Fruit fly (Drosophila melanogaster) whole organism, embryonic: Measurements from ENCODE around the gene Fancl.

Experiments used
- Ada2b ChIP-seq: fragments of 200-800 bp; sonication (Bioruptor generic); IDR thresholded peaks from 2 replicates; pipeline ENCODE4 v1.3.6; 2022; ENCODE audit warnings: missing biosample characterization, missing genetic modification characterization
- B-H1 ChIP-seq: fragments of 200-800 bp; sonication (Bioruptor generic); IDR thresholded peaks from 3 replicates; pipeline ENCODE4 v1.3.6; 2022; ENCODE audit warnings: missing biosample characterization, missing genetic modification characterization
- BEAF-32 ChIP-seq: fragments of 200-800 bp; sonication (Bioruptor generic); optimal IDR thresholded peaks from 3 replicates; lab custom pipeline; 2017; ENCODE audit warnings: missing biosample characterization, missing genetic modification characterization, mild to moderate bottlenecking, moderate library complexity, missing genetic modification reagents
- CG12155 ChIP-seq: fragments of 200-800 bp; sonication (Bioruptor generic); optimal IDR thresholded peaks from 3 replicates; lab custom pipeline; 2016; ENCODE audit warnings: missing biosample characterization, missing genetic modification characterization
- CG12391 ChIP-seq: fragments of 200-800 bp; sonication (Bioruptor generic); optimal IDR thresholded peaks from 3 replicates; lab custom pipeline; 2018; ENCODE audit warnings: missing biosample characterization, mild to moderate bottlenecking, missing genetic modification characterization, moderate library complexity
- CG13287 ChIP-seq: fragments of 200-800 bp; sonication (Bioruptor generic); IDR thresholded peaks from 2 replicates; pipeline ENCODE4 v1.3.6; 2022; ENCODE audit warnings: missing biosample characterization, missing genetic modification characterization; ENCODE audit not compliant: partially characterized antibody
- CG13296 ChIP-seq: fragments of 200-800 bp; sonication (Bioruptor generic); optimal IDR thresholded peaks from 3 replicates; lab custom pipeline; 2018; ENCODE audit warnings: missing biosample characterization, mild to moderate bottlenecking, missing genetic modification characterization
- CG13424 ChIP-seq: fragments of 200-800 bp; sonication (Bioruptor generic); optimal IDR thresholded peaks from 2 replicates; lab custom pipeline; 2019; ENCODE audit warnings: missing biosample characterization, mild to moderate bottlenecking, missing genetic modification characterization, moderate library complexity
- CG14014 ChIP-seq: fragments of 200-800 bp; sonication (Bioruptor generic); IDR thresholded peaks from 2 replicates; pipeline ENCODE4 v1.3.6; 2022; ENCODE audit warnings: missing biosample characterization, missing genetic modification characterization
- CG15514 ChIP-seq: fragments of 200-800 bp; sonication (Bioruptor generic); optimal IDR thresholded peaks from 3 replicates; lab custom pipeline; 2017; ENCODE audit warnings: missing biosample characterization, missing genetic modification characterization, mild to moderate bottlenecking, moderate library complexity, missing genetic modification reagents
- CG15601 ChIP-seq: fragments of 200-800 bp; sonication (Bioruptor generic); optimal IDR thresholded peaks from 3 replicates; lab custom pipeline; 2019; ENCODE audit warnings: missing biosample characterization, mild to moderate bottlenecking, missing genetic modification characterization, moderate library complexity
- CG17186 ChIP-seq: fragments of 200-800 bp; sonication (Bioruptor generic); optimal IDR thresholded peaks from 3 replicates; lab custom pipeline; 2017; ENCODE audit warnings: missing biosample characterization, missing genetic modification reagents, missing genetic modification characterization
- CG17361 ChIP-seq: fragments of 200-800 bp; sonication (Bioruptor generic); IDR thresholded peaks from 3 replicates; pipeline ENCODE4 v1.3.6; 2022; ENCODE audit warnings: missing biosample characterization, missing genetic modification characterization
- CG17829 ChIP-seq: fragments of 200-800 bp; optimal IDR thresholded peaks from 2 replicates; lab custom pipeline; 2019; ENCODE audit warnings: missing biosample characterization, mild to moderate bottlenecking, missing genetic modification characterization, moderate library complexity
- CG18476 ChIP-seq: fragments of 200-800 bp; sonication (Bioruptor generic); optimal IDR thresholded peaks from 2 replicates; lab custom pipeline; 2016; ENCODE audit warnings: missing biosample characterization, mild to moderate bottlenecking, missing genetic modification characterization
- CG2116 ChIP-seq: fragments of 200-800 bp; sonication (Bioruptor generic); optimal IDR thresholded peaks from 3 replicates; lab custom pipeline; 2018; ENCODE audit warnings: missing biosample characterization, mild to moderate bottlenecking, missing genetic modification characterization
- CG2712 ChIP-seq: fragments of 200-800 bp; optimal IDR thresholded peaks from 3 replicates; lab custom pipeline; 2019; ENCODE audit warnings: missing biosample characterization, mild to moderate bottlenecking, missing genetic modification characterization, moderate library complexity
- CG30403 ChIP-seq: fragments of 200-800 bp; sonication (Bioruptor generic); optimal IDR thresholded peaks from 3 replicates; lab custom pipeline; 2016; ENCODE audit warnings: missing biosample characterization, missing genetic modification characterization
- CG3281 ChIP-seq: fragments of 200-800 bp; sonication (Bioruptor generic); optimal IDR thresholded peaks from 3 replicates; lab custom pipeline; 2017; ENCODE audit warnings: missing biosample characterization, mild to moderate bottlenecking, missing genetic modification characterization
- CG34224 ChIP-seq: fragments of 200-800 bp; sonication (Bioruptor generic); IDR thresholded peaks from 3 replicates; pipeline ENCODE4 v1.3.6; 2022; ENCODE audit warnings: missing biosample characterization, missing genetic modification characterization; ENCODE audit not compliant: partially characterized antibody
- CG3995 ChIP-seq: fragments of 200-800 bp; sonication (Bioruptor generic); optimal IDR thresholded peaks from 3 replicates; lab custom pipeline; 2016; ENCODE audit warnings: missing biosample characterization, missing genetic modification characterization
- CG4328 ChIP-seq: fragments of 200-800 bp; sonication (Bioruptor generic); optimal IDR thresholded peaks from 3 replicates; lab custom pipeline; 2017; ENCODE audit warnings: missing biosample characterization, missing genetic modification reagents, missing genetic modification characterization
- CG4404 ChIP-seq: fragments of 200-800 bp; sonication (Bioruptor generic); IDR thresholded peaks from 2 replicates; pipeline ENCODE4 v1.3.6; 2022; ENCODE audit warnings: missing biosample characterization, missing genetic modification characterization
- CG6854 ChIP-seq: fragments of 200-800 bp; sonication (Bioruptor generic); optimal IDR thresholded peaks from 3 replicates; lab custom pipeline; 2017; ENCODE audit warnings: missing biosample characterization, mild to moderate bottlenecking, missing genetic modification characterization
- CG7839 ChIP-seq: fragments of 200-800 bp; sonication (Bioruptor generic); optimal IDR thresholded peaks from 3 replicates; lab custom pipeline; 2018; ENCODE audit warnings: missing biosample characterization, mild to moderate bottlenecking, missing genetic modification characterization, moderate library complexity
- CG8290 ChIP-seq, 3 experiments: fragments of 200-800 bp; sonication (Bioruptor generic); optimal IDR thresholded peaks; 2 replicates each; lab custom pipeline; 2016 to 2019; ENCODE audit warnings: missing biosample characterization in 3 of 3, missing genetic modification characterization in 3 of 3, mild to moderate bottlenecking in 2 of 3, moderate library complexity in 1 of 3
- CG8924 ChIP-seq: fragments of 200-800 bp; optimal IDR thresholded peaks from 3 replicates; lab custom pipeline; 2019; ENCODE audit warnings: missing biosample characterization, mild to moderate bottlenecking, missing genetic modification characterization, moderate library complexity
- CG9727 ChIP-seq: fragments of 200-800 bp; sonication (Bioruptor generic); optimal IDR thresholded peaks from 3 replicates; lab custom pipeline; 2017; ENCODE audit warnings: missing biosample characterization, mild to moderate bottlenecking, missing genetic modification characterization
- Eip74EF ChIP-seq, 2 experiments: fragments of 200-800 bp in 1 of 2; fragments of >200 bp in 1 of 2; sonication (Bioruptor generic) in 1 of 2; optimal IDR thresholded peaks; 2 replicates each; lab custom pipeline; 2017 to 2019; ENCODE audit warnings: missing biosample characterization in 2 of 2, missing genetic modification characterization in 2 of 2, mild to moderate bottlenecking in 1 of 2, moderate library complexity in 1 of 2
- HLH4C ChIP-seq: fragments of 200-800 bp; sonication (Bioruptor generic); IDR thresholded peaks from 3 replicates; pipeline ENCODE4 v1.3.6; 2022; ENCODE audit warnings: missing biosample characterization, missing genetic modification characterization; ENCODE audit not compliant: partially characterized antibody
- Hr39 ChIP-seq: fragments of >200 bp; optimal IDR thresholded peaks from 2 replicates; lab custom pipeline; 2017
- Hsf ChIP-seq: fragments of 200-800 bp; sonication (Bioruptor generic); optimal IDR thresholded peaks from 3 replicates; lab custom pipeline; 2016; ENCODE audit warnings: missing biosample characterization, missing genetic modification characterization
- YL-1 ChIP-seq: fragments of 200-800 bp; sonication (Bioruptor generic); optimal IDR thresholded peaks from 3 replicates; lab custom pipeline; 2017; ENCODE audit warnings: missing biosample characterization, mild to moderate bottlenecking, missing genetic modification characterization
- amos ChIP-seq: fragments of 200-800 bp; sonication (Bioruptor generic); IDR thresholded peaks from 2 replicates; pipeline ENCODE4 v1.3.6; 2022; ENCODE audit warnings: missing biosample characterization, missing genetic modification characterization; ENCODE audit not compliant: partially characterized antibody
- ato ChIP-seq: fragments of 200-800 bp; sonication (Bioruptor generic); IDR thresholded peaks from 2 replicates; pipeline ENCODE4 v1.3.6; 2022; ENCODE audit warnings: missing biosample characterization, missing genetic modification characterization; ENCODE audit not compliant: partially characterized antibody
- bbx ChIP-seq: fragments of 200-800 bp; sonication (Bioruptor generic); IDR thresholded peaks from 2 replicates; pipeline ENCODE4 v1.3.6; 2022; ENCODE audit warnings: missing biosample characterization, missing genetic modification characterization; ENCODE audit not compliant: partially characterized antibody
- crol ChIP-seq: fragments of 200-800 bp; sonication (Bioruptor generic); IDR thresholded peaks from 2 replicates; pipeline ENCODE4 v1.3.6; 2022; ENCODE audit warnings: missing biosample characterization, missing genetic modification characterization
- danr ChIP-seq: fragments of 200-800 bp; sonication (Bioruptor generic); IDR thresholded peaks from 2 replicates; pipeline ENCODE4 v1.3.6; 2022; ENCODE audit warnings: missing biosample characterization, missing genetic modification characterization
- fd3F ChIP-seq: fragments of 200-800 bp; sonication (Bioruptor generic); optimal IDR thresholded peaks from 2 replicates; lab custom pipeline; 2018; ENCODE audit warnings: missing biosample characterization, mild to moderate bottlenecking, missing genetic modification characterization, moderate library complexity
- gro ChIP-seq: fragments of 200-800 bp; sonication (Bioruptor generic); optimal IDR thresholded peaks from 2 replicates; lab custom pipeline; 2016; ENCODE audit warnings: missing biosample characterization, missing genetic modification characterization
- ind ChIP-seq: fragments of 200-800 bp; sonication (Bioruptor generic); optimal IDR thresholded peaks from 3 replicates; lab custom pipeline; 2016; ENCODE audit warnings: missing biosample characterization, missing genetic modification characterization
- jing ChIP-seq: fragments of 200-800 bp; sonication (Bioruptor generic); optimal IDR thresholded peaks from 2 replicates; lab custom pipeline; 2018; ENCODE audit warnings: missing biosample characterization, mild to moderate bottlenecking, missing genetic modification characterization
- kah ChIP-seq: fragments of 200-800 bp; sonication (Bioruptor generic); optimal IDR thresholded peaks from 2 replicates; lab custom pipeline; 2018; ENCODE audit warnings: missing biosample characterization, mild to moderate bottlenecking, missing genetic modification characterization
- lola ChIP-seq, 3 experiments: fragments of >200 bp in 2 of 3; fragments of 200-800 bp in 1 of 3; sonication (Bioruptor generic) in 1 of 3; optimal IDR thresholded peaks; 2 replicates each; lab custom pipeline; 2017 to 2019; ENCODE audit warnings: missing biosample characterization in 3 of 3, missing genetic modification characterization in 3 of 3, mild to moderate bottlenecking in 1 of 3, moderate library complexity in 1 of 3
- nmo ChIP-seq: fragments of 200-800 bp; sonication (Bioruptor generic); optimal IDR thresholded peaks from 2 replicates; lab custom pipeline; 2018; ENCODE audit warnings: missing biosample characterization, mild to moderate bottlenecking, missing genetic modification characterization, moderate library complexity
- trem ChIP-seq: fragments of 200-800 bp; optimal IDR thresholded peaks from 3 replicates; lab custom pipeline; 2019; ENCODE audit warnings: missing biosample characterization, mild to moderate bottlenecking, missing genetic modification characterization, moderate library complexity
- trh ChIP-seq: fragments of 200-800 bp; sonication (Bioruptor generic); optimal IDR thresholded peaks from 2 replicates; lab custom pipeline; 2016; ENCODE audit warnings: missing biosample characterization, missing genetic modification characterization

Gene Fancl

DNA sequence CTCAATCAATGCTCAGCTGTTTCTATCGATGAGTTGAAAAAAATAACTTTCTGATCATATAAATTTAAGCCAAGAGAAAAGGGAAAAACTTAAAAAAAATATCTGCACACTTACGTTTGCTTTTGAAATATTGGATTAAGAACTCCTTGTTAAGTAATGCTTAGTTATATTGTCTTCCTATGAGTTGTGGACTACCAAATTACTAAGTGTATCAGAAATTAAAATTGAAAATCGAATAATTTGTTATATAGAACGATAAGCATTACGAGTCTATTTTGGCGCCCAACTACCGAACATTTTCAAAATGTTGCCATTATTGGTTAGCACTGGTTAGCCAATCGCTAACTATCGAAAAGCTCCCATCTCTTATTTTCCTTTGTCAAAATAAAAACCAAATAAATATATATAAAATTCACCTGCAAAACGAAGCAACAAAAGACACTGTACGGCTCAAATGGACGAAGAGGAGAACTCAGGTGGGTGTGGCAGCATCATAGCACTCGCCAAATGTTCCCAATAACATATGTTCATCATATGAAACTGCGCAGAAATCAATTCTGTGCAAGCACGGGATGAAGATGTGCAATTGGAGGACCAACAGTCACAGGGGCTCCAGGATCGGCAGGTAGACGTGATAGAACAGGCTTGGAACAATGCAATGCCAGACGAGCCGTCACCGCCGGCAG lies 3.7 kb downstream of the Fancl start, which contains the start of gene ohgt (continued):
- TF ChIP-seq CG2712 (tag; lab: Kevin White, UChicago) (peak; percentile 39), CG4404 (GFP tag; lab: Robert Waterston, UW) (no peak), CG2116 (GFP tag; lab: Kevin White, UChicago) (peak; percentile 73), CG13296 (GFP tag; lab: Kevin White, UChicago) (peak; percentile 36), CG15601 (tag; lab: Kevin White, UChicago) (no peak), jing (no peak), HLH4C (GFP tag; lab: Robert Waterston, UW) (peak; percentile 55; the same call in 2 of the 3 replicates), CG12155 (GFP tag; lab: Kevin White, UChicago) (peak; percentile 38), CG17186 (GFP tag; lab: Kevin White, UChicago) (no peak), CG13287 (GFP tag; lab: Robert Waterston, UW) (peak; percentile 12), CG7839 (tag; lab: Kevin White, UChicago) (peak; percentile 28), B-H1 (GFP tag; lab: Robert Waterston, UW) (no peak), CG4328 (GFP tag; lab: Kevin White, UChicago) (peak; percentile 35), Ada2b (GFP tag; lab: Robert Waterston, UW) (no peak), CG17829 (tag; lab: Kevin White, UChicago) (peak; percentile 5), trh (no peak), YL-1 (peak; percentile 36), amos (GFP tag; lab: Robert Waterston, UW) (peak; percentile 29; the same call in 1 of the 2 replicates), bbx (0 out of 2 replicates have a peak, but pooled peaks have one; percentile 7), Hsf (GFP tag; lab: Kevin White, UChicago) (peak; percentile 1), CG18476 (GFP tag; lab: Kevin White, UChicago) (peak; percentile 27), gro (GFP tag; lab: Kevin White, UChicago) (no peak), ato (0 out of 2 replicates have a peak, but pooled peaks have one; percentile 41), CG15514 (GFP tag; lab: Kevin White, UChicago) (peak; percentile 54), CG17361 (GFP tag; lab: Robert Waterston, UW) (peak; percentile 96), crol (GFP tag; lab: Robert Waterston, UW) (peak; percentile 37; the same call in 1 of the 2 replicates), CG8924 (tag; lab: Kevin White, UChicago) (peak; percentile 23), CG14014 (GFP tag; lab: Robert Waterston, UW) (peak; percentile 42; the same call in 1 of the 2 replicates), CG3995 (no peak), fd3F (GFP tag; lab: Kevin White, UChicago) (no peak), CG9727 (GFP tag; lab: Kevin White, UChicago) (peak; percentile 8), trem (tag; lab: Kevin White, UChicago) (peak; percentile 28), nmo (peak; percentile 33), ind (GFP tag; lab: Kevin White, UChicago) (peak; percentile 12), CG13424 (tag; lab: Kevin White, UChicago) (peak; percentile 35), CG30403 (GFP tag; lab: Kevin White, UChicago) (peak; percentile 33), CG12391 (tag; lab: Kevin White, UChicago) (peak; percentile 38), kah (no peak), Hr39 (lab: Kevin White, UChicago) (no peak), danr (GFP tag; lab: Robert Waterston, UW) (no peak), CG3281 (peak; percentile 32), CG6854 (GFP tag; lab: Kevin White, UChicago) (peak; percentile 35), lola (GFP tag; optimal IDR thresholded peaks at IDR 0.05; lab: Kevin White, UChicago) (peak in 1 of 3 experiments; percentile 3), BEAF-32 (GFP tag; lab: Kevin White, UChicago) (peak; percentile 57), CG34224 (GFP tag; lab: Robert Waterston, UW) (peak; percentile 33; the same call in 2 of the 3 replicates), Eip74EF (GFP tag; optimal IDR thresholded peaks at IDR 0.05; lab: Kevin White, UChicago) (peak in 1 of 2 experiments; percentile 6), CG8290 (GFP tag; optimal IDR thresholded peaks at IDR 0.05; lab: Kevin White, UChicago) (peak; percentile 66), CG8290 (tag; optimal IDR thresholded peaks at IDR 0.05; lab: Kevin White, UChicago) (peak in 1 of 2 experiments; percentile 82)
